Worm (Caenorhabditis elegans): Measurements from ENCODE around the gene T26A5.8.

T26A5.8 gene

ce11 chrIII:6478256-6479004 is 15.8 kb upstream of the T26A5.8 start, which contains the start of gene zip-8:
Gene zip-8 (plus strand): TSS chrIII:6478955.
- TF ChIP-seq fkh-6 (tag; optimal IDR thresholded peaks at IDR 0.05) = no peak
- no peak for TF ChIP-seq ceh-19 (GFP tag; optimal IDR thresholded peaks at IDR 0.05)
- TF ChIP-seq ahr-1 (tag; optimal IDR thresholded peaks at IDR 0.05) = no peak

ce11 chrIII:6476380-6476779 is 13.7 kb upstream of the T26A5.8 start:
- TF ChIP-seq ref-2 (tag; optimal IDR thresholded peaks at IDR 0.05) (peak; percentile 71), tbx-7 (tag; optimal IDR thresholded peaks at IDR 0.05) (no peak)

- TF ChIP-seq ceh-22 (tag; optimal IDR thresholded peaks at IDR 0.05) = no peak
These were observed 8.8 kb upstream of the T26A5.8 start, which contains the start of gene wht-6 for ce11 chrIII:6471451-6471850. Gene wht-6 (plus strand): TSS chrIII:6471751.

- TF ChIP-seq unc-86 (tag; optimal IDR thresholded peaks at IDR 0.05) = no peak
- TF ChIP-seq syd-9 (tag; optimal IDR thresholded peaks at IDR 0.05) = no peak
- no peak for TF ChIP-seq sdc-2 (tag; optimal IDR thresholded peaks at IDR 0.05)
- TF ChIP-seq fax-1 (tag; optimal IDR thresholded peaks at IDR 0.05) = no peak
- TF ChIP-seq ttx-3 (tag; optimal IDR thresholded peaks at IDR 0.05) = no peak
These were observed 4.3 kb upstream of the T26A5.8 start, which contains the start of gene T26A5.2 for ce11 chrIII:6467005-6467404. Gene T26A5.2 (plus strand): TSS chrIII:6467305.

ce11 chrIII:6464913-6465312 is 2.3 kb upstream of the T26A5.8 start, which contains the start of gene nduf-2.2:
Gene nduf-2.2 (plus strand): TSS chrIII:6465222.
- TF ChIP-seq ceh-45 (GFP tag; IDR thresholded peaks at IDR 0.05) (no peak), fax-1 (tag; optimal IDR thresholded peaks at IDR 0.05) (no peak), ref-2 (tag; optimal IDR thresholded peaks at IDR 0.05) (no peak), C38D4.7 (GFP tag; optimal IDR thresholded peaks at IDR 0.05) (no peak), ceh-34 (tag; optimal IDR thresholded peaks at IDR 0.05) (no peak), unc-3 (GFP tag; conservative IDR thresholded peaks at IDR 0.05) (no peak), unc-3 (tag; optimal IDR thresholded peaks at IDR 0.05) (no peak), fkh-6 (tag; optimal IDR thresholded peaks at IDR 0.05) (no peak), ceh-9 (tag; optimal IDR thresholded peaks at IDR 0.05) (no peak), sox-2 (GFP tag; IDR thresholded peaks at IDR 0.05) (no peak), gmeb-2 (tag; optimal IDR thresholded peaks at IDR 0.05) (no peak)

- TF ChIP-seq gmeb-2 (tag; optimal IDR thresholded peaks at IDR 0.05) = no peak
- TF ChIP-seq K09A11.1 (tag; optimal IDR thresholded peaks at IDR 0.05; ENCODE audit: insufficient read depth) = no peak
- TF ChIP-seq tbx-2 (tag; optimal IDR thresholded peaks at IDR 0.05) = peak; percentile 74
- no peak for TF ChIP-seq che-1 (tag; optimal IDR thresholded peaks at IDR 0.05)
- TF ChIP-seq tbx-7 (tag; optimal IDR thresholded peaks at IDR 0.05) = no peak
- TF ChIP-seq ceh-34 (tag; optimal IDR thresholded peaks at IDR 0.05) = peak; percentile 39
- TF ChIP-seq ceh-9 (tag; optimal IDR thresholded peaks at IDR 0.05) = no peak
- peak; percentile 18 for TF ChIP-seq C08G9.2 (tag; optimal IDR thresholded peaks at IDR 0.05)
- no peak for TF ChIP-seq ceh-22 (tag; optimal IDR thresholded peaks at IDR 0.05)
- TF ChIP-seq ceh-18 (tag; optimal IDR thresholded peaks at IDR 0.05) = peak; percentile 83
- peak; percentile 75 for TF ChIP-seq ceh-31 (tag; optimal IDR thresholded peaks at IDR 0.05)
- peak; percentile 15 for TF ChIP-seq pat-9 (tag; optimal IDR thresholded peaks at IDR 0.05)
- TF ChIP-seq syd-9 (tag; optimal IDR thresholded peaks at IDR 0.05) = no peak
- peak; percentile 28 for TF ChIP-seq unc-55 (GFP tag; optimal IDR thresholded peaks at IDR 0.05)
- no peak for TF ChIP-seq mec-3 (tag; optimal IDR thresholded peaks at IDR 0.05; ENCODE audit: borderline replicate concordance)
- TF ChIP-seq pha-4 (tag; optimal IDR thresholded peaks at IDR 0.05) = no peak
- no peak for TF ChIP-seq unc-86 (tag; optimal IDR thresholded peaks at IDR 0.05)
- TF ChIP-seq rnt-1 (tag; optimal IDR thresholded peaks at IDR 0.05) = peak; percentile 31
- TF ChIP-seq hlh-8 (tag; optimal IDR thresholded peaks at IDR 0.05) = peak; percentile 15
- TF ChIP-seq ahr-1 (tag; optimal IDR thresholded peaks at IDR 0.05) = no peak
- TF ChIP-seq elt-2 (tag; optimal IDR thresholded peaks at IDR 0.05) = peak; percentile 98
- no peak for TF ChIP-seq pha-2 (tag; optimal IDR thresholded peaks at IDR 0.05)
- TF ChIP-seq ceh-6 (GFP tag; optimal IDR thresholded peaks at IDR 0.05) = no peak
- no peak for TF ChIP-seq elt-4 (tag; optimal IDR thresholded peaks at IDR 0.05)
- no peak for TF ChIP-seq ceh-24 (tag; optimal IDR thresholded peaks at IDR 0.05)
- TF ChIP-seq fax-1 (tag; optimal IDR thresholded peaks at IDR 0.05) = no peak
- no peak for TF ChIP-seq lim-6 (tag; optimal IDR thresholded peaks at IDR 0.05)
- TF ChIP-seq ceh-19 (GFP tag; optimal IDR thresholded peaks at IDR 0.05) = no peak
- TF ChIP-seq dve-1 (tag; optimal IDR thresholded peaks at IDR 0.05) = peak; percentile 14
- no peak for TF ChIP-seq hlh-6 (tag; optimal IDR thresholded peaks at IDR 0.05)
These were observed 1.5 kb upstream of the T26A5.8 start for ce11 chrIII:6464113-6464571.
